Fruit fly (Drosophila melanogaster) Kc167 (cell line): ENCODE data around the gene CG3638.

ENCODE experiments used
- Myc ChIP-seq: fragments of >200 bp; optimal IDR thresholded peaks from 2 replicates; lab custom pipeline; 2017; ENCODE audit warnings: missing external identifiers
- Sin3A ChIP-seq: fragments of >200 bp; optimal IDR thresholded peaks from 2 replicates; lab custom pipeline; 2018; ENCODE audit warnings: missing external identifiers
- h ChIP-seq: fragments of >200 bp; optimal IDR thresholded peaks from 3 replicates; lab custom pipeline; 2018; ENCODE audit warnings: missing external identifiers
- insv ChIP-seq: fragments of >200 bp; optimal IDR thresholded peaks from 3 replicates; lab custom pipeline; 2018; ENCODE audit warnings: missing external identifiers
- psq ChIP-seq: fragments of >200 bp; optimal IDR thresholded peaks from 2 replicates; lab custom pipeline; 2017; ENCODE audit warnings: missing external identifiers
- ttk ChIP-seq: sonication (Bioruptor generic); optimal IDR thresholded peaks from 2 replicates; lab custom pipeline; 2017; ENCODE audit warnings: missing external identifiers

DNA sequence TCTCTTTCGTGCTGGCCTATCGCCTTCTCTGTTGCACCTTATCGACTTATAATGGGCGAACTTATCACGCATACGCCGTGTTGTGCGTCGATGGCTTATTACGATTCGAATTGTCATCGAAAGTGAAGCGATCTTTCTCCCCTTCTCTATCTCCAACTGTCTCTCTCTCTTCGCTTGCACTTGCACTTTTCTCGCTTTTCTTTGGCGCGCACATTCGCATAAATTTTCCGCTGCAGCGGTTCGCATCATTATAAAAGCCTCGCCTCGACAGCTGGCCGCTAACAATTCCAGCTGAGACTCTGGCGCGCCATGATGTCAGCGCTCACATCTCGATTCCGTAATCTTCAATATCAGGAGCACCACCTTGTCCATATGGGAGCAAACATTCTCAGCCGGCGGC lies 37.2 kb downstream of the CG3638 start, which contains the start of gene CG14625:
- TF ChIP-seq Sin3A (lab: Kevin White, UChicago) = no peak
- no peak for TF ChIP-seq psq (lab: Kevin White, UChicago)
- TF ChIP-seq h (lab: Kevin White, UChicago) = no peak
- no peak for TF ChIP-seq Myc (lab: Kevin White, UChicago)
- no peak for TF ChIP-seq insv
- TF ChIP-seq ttk (lab: Kevin White, UChicago) = no peak
